Worm (Caenorhabditis elegans) whole organism, L4 larva: ENCODE data around the gene R12C12.9.

ENCODE experiments used
- F49E8.2 ChIP-seq: sonication (generic microtip); optimal IDR thresholded peaks from 2 replicates; lab custom pipeline; 2016; ENCODE audit warnings: missing compliant biosample characterization, mild to moderate bottlenecking, missing genetic modification characterization, borderline replicate concordance
- ama-1 ChIP-seq: fragments of 150-350 bp; optimal IDR thresholded peaks from 2 replicates; lab custom pipeline; 2014; ENCODE audit warnings: inconsistent platforms, mixed read lengths
- duxl-1 ChIP-seq: sonication (generic microtip); optimal IDR thresholded peaks from 2 replicates; lab custom pipeline; 2016; ENCODE audit warnings: mild to moderate bottlenecking, missing genetic modification characterization, moderate library complexity, missing compliant biosample characterization; ENCODE audit not compliant: poor library complexity
- fos-1 ChIP-seq: fragments of 150-350 bp; optimal IDR thresholded peaks from 2 replicates; lab custom pipeline; 2014; ENCODE audit warnings: missing biosample characterization, missing genetic modification characterization
- mep-1 ChIP-seq: fragments of 150-350 bp; sonication (generic microtip); optimal IDR thresholded peaks from 3 replicates; lab custom pipeline; 2014; ENCODE audit warnings: missing biosample characterization, missing genetic modification characterization
- nhr-11 ChIP-seq: fragments of 150-350 bp; optimal IDR thresholded peaks from 2 replicates; lab custom pipeline; 2014; ENCODE audit warnings: missing biosample characterization, missing genetic modification characterization
- nhr-76 ChIP-seq: fragments of 150-350 bp; optimal IDR thresholded peaks from 2 replicates; lab custom pipeline; 2014; ENCODE audit warnings: missing biosample characterization, missing genetic modification characterization
- pqm-1 ChIP-seq: sonication (generic microtip); optimal IDR thresholded peaks from 2 replicates; lab custom pipeline; 2017; ENCODE audit warnings: missing biosample characterization, missing genetic modification characterization
- skn-1 ChIP-seq: fragments of 150-350 bp; optimal IDR thresholded peaks from 2 replicates; lab custom pipeline; 2014; ENCODE audit warnings: missing biosample characterization, missing genetic modification characterization

- TF ChIP-seq nhr-11 (tag; lab: Kevin White, UChicago) = no peak
- no peak for TF ChIP-seq ama-1 (lab: Kevin White, UChicago)
- no peak for TF ChIP-seq pqm-1 (tag; lab: Kevin White, UChicago)
- no peak for TF ChIP-seq fos-1 (tag; lab: Kevin White, UChicago)
- no peak for TF ChIP-seq nhr-76 (tag; lab: Kevin White, UChicago)
- TF ChIP-seq skn-1 (tag; lab: Kevin White, UChicago) = no peak
- TF ChIP-seq F49E8.2 (tag; lab: Kevin White, UChicago) = no peak
- TF ChIP-seq mep-1 = no peak
- TF ChIP-seq duxl-1 (tag; lab: Kevin White, UChicago) = no peak
These were observed 42.3 kb upstream of the R12C12.9 start, which contains the start of gene H12I13.1 for ce11 chrII:6067066-6067465.
